Fruit fly (Drosophila melanogaster) whole organism, embryonic: Measurements from ENCODE around the gene shd.

ENCODE experiments used
- B-H2 ChIP-seq: fragments of 200-800 bp; sonication (Bioruptor generic); optimal IDR thresholded peaks from 2 replicates; lab custom pipeline; 2018; ENCODE audit warnings: missing biosample characterization, mild to moderate bottlenecking, missing genetic modification characterization
- CG10654 ChIP-seq: fragments of 200-800 bp; sonication (Bioruptor generic); optimal IDR thresholded peaks from 2 replicates; lab custom pipeline; 2016; ENCODE audit warnings: missing biosample characterization, missing genetic modification characterization
- CG11093 ChIP-seq: fragments of 200-800 bp; sonication (Bioruptor generic); IDR thresholded peaks from 3 replicates; pipeline ENCODE4 v1.3.6; 2022; ENCODE audit warnings: missing biosample characterization, missing genetic modification characterization
- CG11398 ChIP-seq: fragments of 200-800 bp; sonication (Bioruptor generic); optimal IDR thresholded peaks from 2 replicates; lab custom pipeline; 2016; ENCODE audit warnings: missing biosample characterization, missing genetic modification characterization
- CG11504 ChIP-seq: fragments of 200-800 bp; sonication (Bioruptor generic); optimal IDR thresholded peaks from 3 replicates; lab custom pipeline; 2019; ENCODE audit warnings: missing biosample characterization, mild to moderate bottlenecking, missing genetic modification characterization, moderate library complexity
- CG12299 ChIP-seq: fragments of 200-800 bp; sonication (Bioruptor generic); optimal IDR thresholded peaks from 2 replicates; lab custom pipeline; 2018; ENCODE audit warnings: missing biosample characterization, mild to moderate bottlenecking, missing genetic modification characterization
- CG13775 ChIP-seq: fragments of 200-800 bp; sonication (Bioruptor generic); optimal IDR thresholded peaks from 3 replicates; lab custom pipeline; 2017; ENCODE audit warnings: missing biosample characterization, mild to moderate bottlenecking, missing genetic modification characterization
- CG14860 ChIP-seq: fragments of 200-800 bp; sonication (Bioruptor generic); IDR thresholded peaks from 3 replicates; pipeline ENCODE4 v1.3.6; 2022; ENCODE audit warnings: missing biosample characterization, missing genetic modification characterization; ENCODE audit not compliant: partially characterized antibody
- CG15011 ChIP-seq: fragments of 200-800 bp; sonication (Bioruptor generic); optimal IDR thresholded peaks from 3 replicates; lab custom pipeline; 2018; ENCODE audit warnings: missing biosample characterization, mild to moderate bottlenecking, missing genetic modification characterization
- CG15514 ChIP-seq: fragments of 200-800 bp; sonication (Bioruptor generic); optimal IDR thresholded peaks from 3 replicates; lab custom pipeline; 2017; ENCODE audit warnings: missing biosample characterization, missing genetic modification characterization, mild to moderate bottlenecking, moderate library complexity, missing genetic modification reagents
- CG17186 ChIP-seq: fragments of 200-800 bp; sonication (Bioruptor generic); optimal IDR thresholded peaks from 3 replicates; lab custom pipeline; 2017; ENCODE audit warnings: missing biosample characterization, missing genetic modification reagents, missing genetic modification characterization
- CG17568 ChIP-seq: fragments of 200-800 bp; sonication (Bioruptor generic); optimal IDR thresholded peaks from 2 replicates; lab custom pipeline; 2018; ENCODE audit warnings: missing biosample characterization, mild to moderate bottlenecking, missing genetic modification characterization, moderate library complexity
- CG18476 ChIP-seq: fragments of 200-800 bp; sonication (Bioruptor generic); optimal IDR thresholded peaks from 2 replicates; lab custom pipeline; 2016; ENCODE audit warnings: missing biosample characterization, mild to moderate bottlenecking, missing genetic modification characterization
- CG18619 ChIP-seq: fragments of 200-800 bp; sonication (Bioruptor generic); optimal IDR thresholded peaks from 3 replicates; lab custom pipeline; 2017; ENCODE audit warnings: missing biosample characterization, mild to moderate bottlenecking, missing genetic modification characterization
- CG18764 ChIP-seq: fragments of 200-800 bp; sonication (Bioruptor generic); optimal IDR thresholded peaks from 3 replicates; lab custom pipeline; 2016; ENCODE audit warnings: missing biosample characterization, missing genetic modification characterization
- CG2116 ChIP-seq: fragments of 200-800 bp; sonication (Bioruptor generic); optimal IDR thresholded peaks from 3 replicates; lab custom pipeline; 2018; ENCODE audit warnings: missing biosample characterization, mild to moderate bottlenecking, missing genetic modification characterization
- CG32532 ChIP-seq: fragments of 200-800 bp; sonication (Bioruptor generic); IDR thresholded peaks from 2 replicates; pipeline ENCODE4 v1.3.6; 2022; ENCODE audit warnings: missing biosample characterization, missing genetic modification characterization
- CG3726 ChIP-seq: fragments of 200-800 bp; sonication (Bioruptor generic); IDR thresholded peaks from 3 replicates; pipeline ENCODE4, ENCODE4 v1.3.6; 2022; ENCODE audit warnings: missing biosample characterization, missing genetic modification characterization
- CG6654 ChIP-seq: fragments of 200-800 bp; sonication (Bioruptor generic); optimal IDR thresholded peaks from 2 replicates; lab custom pipeline; 2017; ENCODE audit warnings: missing biosample characterization, mild to moderate bottlenecking, missing genetic modification characterization
- CG7963 ChIP-seq: fragments of 200-800 bp; sonication (Bioruptor generic); IDR thresholded peaks from 3 replicates; pipeline ENCODE4 v1.3.6; 2022; ENCODE audit warnings: missing biosample characterization, missing genetic modification characterization; ENCODE audit not compliant: partially characterized antibody
- CG8478 ChIP-seq: fragments of >200 bp; optimal IDR thresholded peaks from 2 replicates; lab custom pipeline; 2018
- Doc3 ChIP-seq: fragments of 200-800 bp; sonication (Bioruptor generic); IDR thresholded peaks from 3 replicates; pipeline ENCODE4 v1.3.6; 2022; ENCODE audit warnings: missing biosample characterization, missing genetic modification characterization; ENCODE audit not compliant: partially characterized antibody
- Dref ChIP-seq: fragments of 200-800 bp; sonication (Bioruptor generic); IDR thresholded peaks from 2 replicates; pipeline ENCODE4 v1.3.6; 2022; ENCODE audit warnings: missing biosample characterization, missing genetic modification characterization
- H15 ChIP-seq: fragments of 200-800 bp; sonication (Bioruptor generic); IDR thresholded peaks from 3 replicates; pipeline ENCODE4 v1.3.6; 2022; ENCODE audit warnings: missing biosample characterization, missing genetic modification characterization
- Jarid2 ChIP-seq: fragments of 200-800 bp; sonication (Bioruptor generic); optimal IDR thresholded peaks from 3 replicates; lab custom pipeline; 2017; ENCODE audit warnings: mild to moderate bottlenecking, missing biosample characterization, missing genetic modification reagents, missing genetic modification characterization
- Lhr ChIP-seq: fragments of 200-800 bp; sonication (Bioruptor generic); optimal IDR thresholded peaks from 3 replicates; lab custom pipeline; 2017; ENCODE audit warnings: mild to moderate bottlenecking, missing biosample characterization, missing genetic modification reagents, missing genetic modification characterization
- MESR4 ChIP-seq: fragments of 200-800 bp; sonication (Bioruptor generic); optimal IDR thresholded peaks from 2 replicates; lab custom pipeline; 2018; ENCODE audit warnings: missing biosample characterization, mild to moderate bottlenecking, missing genetic modification characterization, moderate library complexity
- Neu2 ChIP-seq: fragments of 200-800 bp; sonication (Bioruptor generic); optimal IDR thresholded peaks from 3 replicates; lab custom pipeline; 2016; ENCODE audit warnings: missing biosample characterization, missing genetic modification characterization, borderline replicate concordance
- Oaz ChIP-seq: fragments of 200-800 bp; sonication (Bioruptor generic); IDR thresholded peaks from 2 replicates; pipeline ENCODE4 v1.3.6; 2022; ENCODE audit warnings: missing biosample characterization, missing genetic modification characterization
- Rfx ChIP-seq: fragments of 200-800 bp; sonication (Bioruptor generic); IDR thresholded peaks from 2 replicates; pipeline ENCODE4 v1.3.6; 2022; ENCODE audit warnings: missing biosample characterization, missing genetic modification characterization
- Vsx1 ChIP-seq: fragments of 200-800 bp; sonication (Bioruptor generic); optimal IDR thresholded peaks from 2 replicates; lab custom pipeline; 2017; ENCODE audit warnings: missing biosample characterization, mild to moderate bottlenecking, missing genetic modification characterization, missing genetic modification reagents
- ash1 ChIP-seq: fragments of 200-800 bp; sonication (Bioruptor generic); optimal IDR thresholded peaks from 2 replicates; lab custom pipeline; 2018; ENCODE audit warnings: missing biosample characterization, mild to moderate bottlenecking, missing genetic modification characterization
- ato ChIP-seq: fragments of 200-800 bp; sonication (Bioruptor generic); IDR thresholded peaks from 2 replicates; pipeline ENCODE4 v1.3.6; 2022; ENCODE audit warnings: missing biosample characterization, missing genetic modification characterization; ENCODE audit not compliant: partially characterized antibody
- chif ChIP-seq, 2 experiments: fragments of 200-800 bp; sonication (Bioruptor generic); optimal IDR thresholded peaks; 3 replicates each; lab custom pipeline; 2016; ENCODE audit warnings: missing biosample characterization in 2 of 2, missing genetic modification characterization in 2 of 2
- cwo ChIP-seq: fragments of 200-800 bp; sonication (Bioruptor generic); optimal IDR thresholded peaks from 3 replicates; lab custom pipeline; 2017; ENCODE audit warnings: missing biosample characterization, missing genetic modification characterization, mild to moderate bottlenecking, moderate library complexity, missing genetic modification reagents
- dmrt99B ChIP-seq: fragments of 200-800 bp; sonication (Bioruptor generic); optimal IDR thresholded peaks from 2 replicates; lab custom pipeline; 2018; ENCODE audit warnings: missing biosample characterization, mild to moderate bottlenecking, missing genetic modification characterization, moderate library complexity
- eyg ChIP-seq: fragments of 200-800 bp; sonication (Bioruptor generic); optimal IDR thresholded peaks from 3 replicates; lab custom pipeline; 2016; ENCODE audit warnings: missing biosample characterization, missing genetic modification characterization
- gcm ChIP-seq: fragments of 200-800 bp; sonication (Bioruptor generic); optimal IDR thresholded peaks from 2 replicates; lab custom pipeline; 2019; ENCODE audit warnings: missing biosample characterization, mild to moderate bottlenecking, missing genetic modification characterization, moderate library complexity
- jigr1 ChIP-seq: fragments of 200-800 bp; sonication (Bioruptor generic); IDR thresholded peaks from 3 replicates; pipeline ENCODE4 v1.3.6; 2022; ENCODE audit warnings: missing biosample characterization, missing genetic modification characterization
- jing ChIP-seq: fragments of 200-800 bp; sonication (Bioruptor generic); optimal IDR thresholded peaks from 2 replicates; lab custom pipeline; 2018; ENCODE audit warnings: missing biosample characterization, mild to moderate bottlenecking, missing genetic modification characterization
- kay ChIP-seq: fragments of 200-800 bp; sonication (Bioruptor generic); optimal IDR thresholded peaks from 2 replicates; lab custom pipeline; 2016; ENCODE audit warnings: missing biosample characterization, missing genetic modification characterization
- maf-S ChIP-seq: fragments of 200-800 bp; sonication (Bioruptor generic); optimal IDR thresholded peaks from 2 replicates; lab custom pipeline; 2016; ENCODE audit warnings: missing biosample characterization, missing genetic modification characterization
- pho ChIP-seq: fragments of 200-800 bp; sonication (Bioruptor generic); optimal IDR thresholded peaks from 2 replicates; lab custom pipeline; 2016; ENCODE audit warnings: missing biosample characterization, missing genetic modification characterization
- pros ChIP-seq: fragments of 200-800 bp; sonication (Bioruptor generic); optimal IDR thresholded peaks from 3 replicates; lab custom pipeline; 2019; ENCODE audit warnings: missing biosample characterization, mild to moderate bottlenecking, missing genetic modification characterization, moderate library complexity
- pum ChIP-seq: fragments of 200-800 bp; sonication (Bioruptor generic); optimal IDR thresholded peaks from 2 replicates; lab custom pipeline; 2016; ENCODE audit warnings: missing biosample characterization, missing genetic modification characterization
- row ChIP-seq: fragments of 200-800 bp; sonication (Bioruptor generic); IDR thresholded peaks from 3 replicates; pipeline ENCODE4 v1.3.6; 2022; ENCODE audit warnings: missing biosample characterization, missing genetic modification characterization
- so ChIP-seq: fragments of 200-800 bp; sonication (Bioruptor generic); IDR thresholded peaks from 3 replicates; pipeline ENCODE4 v1.3.6; 2022; ENCODE audit warnings: missing biosample characterization, missing genetic modification characterization
- zf30C ChIP-seq: fragments of 200-800 bp; sonication (Bioruptor generic); optimal IDR thresholded peaks from 3 replicates; lab custom pipeline; 2018; ENCODE audit warnings: missing biosample characterization, mild to moderate bottlenecking, missing genetic modification characterization

shd gene

dm6 chr3L:14613792-14614677, at the start of gene shd (continued):
- TF ChIP-seq jing (GFP tag; lab: Kevin White, UChicago) (no peak), jigr1 (GFP tag; lab: Robert Waterston, UW) (no peak), dmrt99B (tag; lab: Kevin White, UChicago) (peak; percentile 15), pum (GFP tag; lab: Kevin White, UChicago) (no peak), CG17568 (GFP tag; lab: Kevin White, UChicago) (no peak), pros (peak; percentile 39), CG2116 (no peak), CG7963 (GFP tag; lab: Robert Waterston, UW) (0 out of 3 replicates have a peak, but pooled peaks have one; percentile 9), CG3726 (GFP tag; lab: Robert Waterston, UW) (no peak), gcm (no peak), CG10654 (GFP tag; lab: Kevin White, UChicago) (no peak), MESR4 (GFP tag; lab: Kevin White, UChicago) (no peak), CG11093 (GFP tag; lab: Robert Waterston, UW) (no peak), so (no peak), CG18764 (GFP tag; lab: Kevin White, UChicago) (no peak), CG32532 (GFP tag; lab: Robert Waterston, UW) (no peak), CG15011 (GFP tag; lab: Kevin White, UChicago) (no peak), CG8478 (no peak), CG13775 (GFP tag; lab: Kevin White, UChicago) (peak; percentile 53), chif (GFP tag; optimal IDR thresholded peaks at IDR 0.05; lab: Kevin White, UChicago) (no peak), CG18476 (GFP tag; lab: Kevin White, UChicago) (no peak), Rfx (GFP tag; lab: Robert Waterston, UW) (peak; percentile 28; the same call in 1 of the 2 replicates), Neu2 (GFP tag; lab: Kevin White, UChicago) (no peak), Oaz (no peak), CG11398 (GFP tag; lab: Kevin White, UChicago) (no peak), row (GFP tag; lab: Robert Waterston, UW) (peak; percentile 64), CG11504 (tag; lab: Kevin White, UChicago) (peak; percentile 39), maf-S (no peak), B-H2 (no peak), Dref (no peak), eyg (GFP tag; lab: Kevin White, UChicago) (no peak), zf30C (no peak), ash1 (no peak), CG14860 (GFP tag; lab: Robert Waterston, UW) (no peak), Jarid2 (peak; percentile 84), cwo (GFP tag; lab: Kevin White, UChicago) (no peak), CG17186 (GFP tag; lab: Kevin White, UChicago) (no peak), pho (GFP tag; lab: Kevin White, UChicago) (no peak), kay (no peak), CG18619 (peak; percentile 59), CG12299 (tag; lab: Kevin White, UChicago) (no peak), CG6654 (no peak), CG15514 (no peak), Lhr (GFP tag; lab: Kevin White, UChicago) (no peak), Doc3 (GFP tag; lab: Robert Waterston, UW) (no peak), Vsx1 (GFP tag; lab: Kevin White, UChicago) (peak; percentile 9), H15 (GFP tag; lab: Robert Waterston, UW) (no peak), ato (GFP tag; lab: Robert Waterston, UW) (no peak)
